Worm (Caenorhabditis elegans): ENCODE measurements around the gene R53.4.

ce11 chrII:9982437-9982836 is 14.6 kb upstream of the R53.4 start:
- no peak for TF ChIP-seq blmp-1 (tag; optimal IDR thresholded peaks at IDR 0.05)
- TF ChIP-seq elt-1 (tag; optimal IDR thresholded peaks at IDR 0.05; ENCODE audit: borderline replicate concordance, insufficient read depth), result no peak
- no peak for TF ChIP-seq elt-3 (tag; optimal IDR thresholded peaks at IDR 0.05)
- no peak for TF ChIP-seq nhr-2 (tag; optimal IDR thresholded peaks at IDR 0.05)

Data from whole organism, mixed stage, embryonic.